Fruit fly (Drosophila melanogaster): ENCODE results near the gene cyst.

The cyst gene

DNA sequence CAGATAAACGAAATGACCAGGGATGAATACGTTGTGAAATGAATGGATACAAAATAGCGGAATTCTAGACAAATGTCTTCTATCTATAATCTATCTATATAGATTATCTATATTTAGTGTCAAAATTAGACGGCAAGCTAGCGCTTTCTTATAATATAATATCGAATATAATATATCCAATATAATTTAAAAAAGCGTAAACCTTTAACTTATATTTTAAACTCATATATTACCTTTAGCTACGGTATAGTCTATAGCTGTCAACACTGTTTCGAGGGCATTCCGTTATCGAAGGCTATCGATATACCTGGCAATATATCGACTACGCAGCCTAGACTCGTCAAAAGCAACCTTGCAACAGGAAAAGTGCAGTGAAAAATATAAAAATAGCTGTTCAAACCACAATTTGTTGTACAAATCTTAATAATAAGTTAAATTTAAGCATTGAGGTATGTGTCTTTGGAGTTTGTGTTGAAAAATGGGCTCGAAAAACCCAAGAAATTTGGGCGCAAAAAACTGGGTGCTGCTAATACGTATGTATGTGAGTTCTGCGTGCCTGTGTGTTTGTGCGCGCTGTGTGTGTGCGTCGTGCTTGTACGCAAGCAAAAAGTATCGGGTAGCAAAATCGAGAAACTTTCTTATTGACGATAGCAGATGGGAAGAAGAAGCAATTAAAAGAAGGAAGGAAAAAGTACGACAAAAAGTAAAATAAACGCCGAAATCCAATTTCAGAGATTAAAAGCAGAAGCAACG, 15.5 kb downstream of the cyst start, which contains the start of the genes swm and Ctu2 (continued):
- TF ChIP-seq pdm3 (GFP tag; optimal IDR thresholded peaks at IDR 0.05), result no peak
- peak; percentile 42 for TF ChIP-seq Gug (GFP tag; IDR thresholded peaks at IDR 0.05)
- no peak for TF ChIP-seq net (GFP tag; optimal IDR thresholded peaks at IDR 0.05)
- TF ChIP-seq CG11762 (GFP tag; optimal IDR thresholded peaks at IDR 0.05; ENCODE audit: insufficient read depth), result no peak
- TF ChIP-seq cyc (GFP tag; optimal IDR thresholded peaks at IDR 0.05), result no peak
- no peak for TF ChIP-seq Sox102F (GFP tag; optimal IDR thresholded peaks at IDR 0.05)
- no peak for TF ChIP-seq topi (GFP tag; optimal IDR thresholded peaks at IDR 0.05)
- no peak for TF ChIP-seq Eip75B (GFP tag; optimal IDR thresholded peaks at IDR 0.05)
- TF ChIP-seq fd59A (GFP tag; optimal IDR thresholded peaks at IDR 0.05), result no peak
- no peak for TF ChIP-seq CG4318 (GFP tag; optimal IDR thresholded peaks at IDR 0.05)
- no peak for TF ChIP-seq fd85E (GFP tag; optimal IDR thresholded peaks at IDR 0.05)
- no peak for TF ChIP-seq Blimp-1 (GFP tag; optimal IDR thresholded peaks at IDR 0.05)
- no peak for TF ChIP-seq CG8319 (GFP tag; optimal IDR thresholded peaks at IDR 0.05)
- no peak for TF ChIP-seq CG6163 (GFP tag; IDR thresholded peaks at IDR 0.05)
- TF ChIP-seq esn (GFP tag; optimal IDR thresholded peaks at IDR 0.05), result peak; percentile 41
- TF ChIP-seq spab (GFP tag; optimal IDR thresholded peaks at IDR 0.05), result no peak
- TF ChIP-seq CG10631 (GFP tag; optimal IDR thresholded peaks at IDR 0.05), result no peak
- TF ChIP-seq CG9139 (GFP tag; optimal IDR thresholded peaks at IDR 0.05), result no peak
- no peak for TF ChIP-seq CG6808 (GFP tag; optimal IDR thresholded peaks at IDR 0.05)
- no peak for TF ChIP-seq CG15336 (GFP tag; IDR thresholded peaks at IDR 0.05)

dm6 chr2L:19489997-19490461, 18.5 kb downstream of the cyst start, which contains the start of the genes CG10194 and CG18094:
CG10194 (minus strand) TSS chr2L:19490104.
CG18094 (plus strand) TSS chr2L:19490262.
- TF ChIP-seq Blimp-1 (GFP tag; optimal IDR thresholded peaks at IDR 0.05) (no peak), CG8119 (GFP tag; IDR thresholded peaks at IDR 0.05) (peak; percentile 60; the same call in 2 of the 3 replicates), Hr4 (GFP tag; optimal IDR thresholded peaks at IDR 0.05) (peak; percentile 71), pdm3 (GFP tag; optimal IDR thresholded peaks at IDR 0.05) (no peak), eg (GFP tag; IDR thresholded peaks at IDR 0.05) (peak; percentile 63; the same call in 2 of the 3 replicates), Ets21C (GFP tag; optimal IDR thresholded peaks at IDR 0.05) (no peak), fkh (GFP tag; optimal IDR thresholded peaks at IDR 0.05) (no peak), dac (GFP tag; optimal IDR thresholded peaks at IDR 0.05) (no peak), CG4318 (GFP tag; optimal IDR thresholded peaks at IDR 0.05) (no peak), esn (GFP tag; optimal IDR thresholded peaks at IDR 0.05) (peak; percentile 78), CG11294 (GFP tag; IDR thresholded peaks at IDR 0.05) (peak; percentile 25; the same call in 1 of the 2 replicates), CG31627 (GFP tag; optimal IDR thresholded peaks at IDR 0.05) (peak; percentile 49), achi (GFP tag; optimal IDR thresholded peaks at IDR 0.05) (no peak), svp (GFP tag) (peak; percentile 86), CG10631 (GFP tag; optimal IDR thresholded peaks at IDR 0.05) (no peak), CG6854 (GFP tag; optimal IDR thresholded peaks at IDR 0.05) (peak; percentile 9), CG8319 (GFP tag; optimal IDR thresholded peaks at IDR 0.05) (peak; percentile 7), cyc (GFP tag; optimal IDR thresholded peaks at IDR 0.05) (peak; percentile 60), OdsH (GFP tag; optimal IDR thresholded peaks at IDR 0.05) (no peak), spab (GFP tag; optimal IDR thresholded peaks at IDR 0.05) (no peak), ss (GFP tag; optimal IDR thresholded peaks at IDR 0.05) (no peak), Sox15 (GFP tag; optimal IDR thresholded peaks at IDR 0.05) (peak; percentile 11), Hr38 (GFP tag; optimal IDR thresholded peaks at IDR 0.05) (no peak), Hr39 (GFP tag; optimal IDR thresholded peaks at IDR 0.05) (no peak), CG11902 (GFP tag; optimal IDR thresholded peaks at IDR 0.05) (peak; percentile 8), Eip93F (GFP tag; optimal IDR thresholded peaks at IDR 0.05) (peak; percentile 1), CG6792 (GFP tag; optimal IDR thresholded peaks at IDR 0.05) (peak; percentile 62), CG8632 (GFP tag; optimal IDR thresholded peaks at IDR 0.05) (peak; percentile 59), lz (GFP tag; optimal IDR thresholded peaks at IDR 0.05) (peak; percentile 53), CG6163 (GFP tag; IDR thresholded peaks at IDR 0.05) (0 out of 3 replicates have a peak, but pooled peaks have one; percentile 10), CG34406 (GFP tag; optimal IDR thresholded peaks at IDR 0.05) (peak; percentile 57), CG15336 (GFP tag; IDR thresholded peaks at IDR 0.05) (peak; percentile 48; the same call in 1 of the 2 replicates), acj6 (GFP tag; optimal IDR thresholded peaks at IDR 0.05) (no peak)

Measured in whole organism, prepupa.